Fruit fly (Drosophila melanogaster) whole organism, embryonic: ENCODE measurements around the gene Dup99B.
A peak's percentile ranks its signal among the peaks of the same experiment; 100 is the strongest.

Experiments used
- CG10267 ChIP-seq: fragments of 200-800 bp; sonication (Bioruptor generic); optimal IDR thresholded peaks from 2 replicates; lab custom pipeline; 2018; ENCODE audit warnings: missing biosample characterization, mild to moderate bottlenecking, missing genetic modification characterization, moderate library complexity
- CG11085 ChIP-seq: fragments of 200-800 bp; sonication (Bioruptor generic); IDR thresholded peaks from 2 replicates; pipeline ENCODE4 v1.3.6; 2022; ENCODE audit warnings: missing biosample characterization, missing genetic modification characterization
- CG12104 ChIP-seq: fragments of 200-800 bp; sonication (Bioruptor generic); optimal IDR thresholded peaks from 3 replicates; lab custom pipeline; 2016; ENCODE audit warnings: missing biosample characterization, missing genetic modification characterization
- CG14667 ChIP-seq: fragments of 200-800 bp; sonication (Bioruptor generic); IDR thresholded peaks from 2 replicates; pipeline ENCODE4 v1.3.6; 2022; ENCODE audit warnings: missing biosample characterization, missing genetic modification characterization
- CG15601 ChIP-seq: fragments of 200-800 bp; sonication (Bioruptor generic); optimal IDR thresholded peaks from 3 replicates; lab custom pipeline; 2019; ENCODE audit warnings: missing biosample characterization, mild to moderate bottlenecking, missing genetic modification characterization, moderate library complexity
- CG1602 ChIP-seq: fragments of 200-800 bp; sonication (Bioruptor generic); optimal IDR thresholded peaks from 3 replicates; lab custom pipeline; 2016; ENCODE audit warnings: missing biosample characterization, missing genetic modification characterization
- CG17359 ChIP-seq: fragments of 200-800 bp; sonication (Bioruptor generic); optimal IDR thresholded peaks from 3 replicates; lab custom pipeline; 2018; ENCODE audit warnings: missing biosample characterization, mild to moderate bottlenecking, missing genetic modification characterization, moderate library complexity
- CG2889 ChIP-seq: fragments of 200-800 bp; sonication (Bioruptor generic); IDR thresholded peaks from 3 replicates; pipeline ENCODE4 v1.3.6; 2022; ENCODE audit warnings: missing biosample characterization, missing genetic modification characterization
- CG30403 ChIP-seq: fragments of 200-800 bp; sonication (Bioruptor generic); optimal IDR thresholded peaks from 3 replicates; lab custom pipeline; 2016; ENCODE audit warnings: missing biosample characterization, missing genetic modification characterization
- CG32532 ChIP-seq: fragments of 200-800 bp; sonication (Bioruptor generic); IDR thresholded peaks from 2 replicates; pipeline ENCODE4 v1.3.6; 2022; ENCODE audit warnings: missing biosample characterization, missing genetic modification characterization
- CG33557 ChIP-seq: fragments of 200-800 bp; sonication (Bioruptor generic); optimal IDR thresholded peaks from 2 replicates; lab custom pipeline; 2019; ENCODE audit warnings: missing biosample characterization, mild to moderate bottlenecking, missing genetic modification characterization, moderate library complexity
- CG6813 ChIP-seq: fragments of 200-800 bp; sonication (Bioruptor generic); optimal IDR thresholded peaks from 2 replicates; lab custom pipeline; 2017; ENCODE audit warnings: missing biosample characterization, missing genetic modification characterization, mild to moderate bottlenecking, moderate library complexity, missing genetic modification reagents
- CG7357 ChIP-seq: fragments of 200-800 bp; sonication (Bioruptor generic); IDR thresholded peaks from 3 replicates; pipeline ENCODE4 v1.3.6; 2022; ENCODE audit warnings: missing biosample characterization, missing genetic modification characterization
- CG7963 ChIP-seq: fragments of 200-800 bp; sonication (Bioruptor generic); IDR thresholded peaks from 3 replicates; pipeline ENCODE4 v1.3.6; 2022; ENCODE audit warnings: missing biosample characterization, missing genetic modification characterization; ENCODE audit not compliant: partially characterized antibody
- CoRest ChIP-seq: fragments of 200-800 bp; sonication (Bioruptor generic); optimal IDR thresholded peaks from 3 replicates; lab custom pipeline; 2018; ENCODE audit warnings: missing biosample characterization, mild to moderate bottlenecking, missing genetic modification characterization, moderate library complexity
- Doc3 ChIP-seq: fragments of 200-800 bp; sonication (Bioruptor generic); IDR thresholded peaks from 3 replicates; pipeline ENCODE4 v1.3.6; 2022; ENCODE audit warnings: missing biosample characterization, missing genetic modification characterization; ENCODE audit not compliant: partially characterized antibody
- Dref ChIP-seq: fragments of 200-800 bp; sonication (Bioruptor generic); IDR thresholded peaks from 2 replicates; pipeline ENCODE4 v1.3.6; 2022; ENCODE audit warnings: missing biosample characterization, missing genetic modification characterization
- E2f2 ChIP-seq: fragments of 200-800 bp; sonication (Bioruptor generic); IDR thresholded peaks from 2 replicates; pipeline ENCODE4 v1.3.6; 2022; ENCODE audit warnings: missing biosample characterization, missing genetic modification characterization
- H15 ChIP-seq: fragments of 200-800 bp; sonication (Bioruptor generic); IDR thresholded peaks from 3 replicates; pipeline ENCODE4 v1.3.6; 2022; ENCODE audit warnings: missing biosample characterization, missing genetic modification characterization
- Hand ChIP-seq: fragments of 200-800 bp; sonication (Bioruptor generic); optimal IDR thresholded peaks from 2 replicates; lab custom pipeline; 2017; ENCODE audit warnings: mild to moderate bottlenecking, missing biosample characterization, missing genetic modification reagents, missing genetic modification characterization
- Kr ChIP-seq: fragments of 200-800 bp; sonication (Bioruptor generic); optimal IDR thresholded peaks from 2 replicates; lab custom pipeline; 2017; ENCODE audit warnings: missing biosample characterization, mild to moderate bottlenecking, missing genetic modification characterization
- Lhr ChIP-seq: fragments of 200-800 bp; sonication (Bioruptor generic); optimal IDR thresholded peaks from 3 replicates; lab custom pipeline; 2017; ENCODE audit warnings: mild to moderate bottlenecking, missing biosample characterization, missing genetic modification reagents, missing genetic modification characterization
- MBD-R2 ChIP-seq: fragments of 200-800 bp; sonication (Bioruptor generic); IDR thresholded peaks from 2 replicates; pipeline ENCODE4 v1.3.6; 2022; ENCODE audit warnings: missing biosample characterization, missing genetic modification characterization
- Med ChIP-seq: fragments of 200-800 bp; sonication (Bioruptor generic); peaks from one replicate; lab custom pipeline; 2016; ENCODE audit warnings: missing biosample characterization, missing genetic modification characterization, mild to moderate bottlenecking, inconsistent platforms, moderate library complexity
- Sin3A ChIP-seq: fragments of >200 bp; optimal IDR thresholded peaks from 2 replicates; lab custom pipeline; 2018
- Usf ChIP-seq: fragments of 200-800 bp; sonication (Bioruptor generic); optimal IDR thresholded peaks from 2 replicates; lab custom pipeline; 2017; ENCODE audit warnings: missing genotype, missing biosample characterization, missing genetic modification characterization
- chif ChIP-seq, 2 experiments: fragments of 200-800 bp; sonication (Bioruptor generic); optimal IDR thresholded peaks; 3 replicates each; lab custom pipeline; 2016; ENCODE audit warnings: missing biosample characterization in 2 of 2, missing genetic modification characterization in 2 of 2
- chinmo ChIP-seq: fragments of 200-800 bp; sonication (Bioruptor generic); IDR thresholded peaks from 4 replicates; pipeline ENCODE4 v1.3.6; 2022; ENCODE audit warnings: missing biosample characterization, missing genetic modification characterization; ENCODE audit not compliant: partially characterized antibody
- chn ChIP-seq: fragments of 200-800 bp; sonication (Bioruptor generic); optimal IDR thresholded peaks from 2 replicates; lab custom pipeline; 2016; ENCODE audit warnings: missing biosample characterization, missing genetic modification characterization
- gce ChIP-seq: fragments of 200-800 bp; sonication (Bioruptor generic); IDR thresholded peaks from 3 replicates; pipeline ENCODE4 v1.3.6; 2022; ENCODE audit warnings: missing biosample characterization, missing genetic modification characterization
- grau ChIP-seq: fragments of 200-800 bp; optimal IDR thresholded peaks from 3 replicates; lab custom pipeline; 2019; ENCODE audit warnings: missing biosample characterization, mild to moderate bottlenecking, missing genetic modification characterization, moderate library complexity
- grn ChIP-seq: fragments of 200-800 bp; sonication (Bioruptor generic); optimal IDR thresholded peaks from 3 replicates; lab custom pipeline; 2017; ENCODE audit warnings: missing biosample characterization, missing genetic modification characterization
- hbn ChIP-seq: fragments of 200-800 bp; sonication (Bioruptor generic); IDR thresholded peaks from 2 replicates; pipeline ENCODE4 v1.3.6; 2022; ENCODE audit warnings: missing biosample characterization, missing genetic modification characterization; ENCODE audit not compliant: partially characterized antibody
- ind ChIP-seq: fragments of 200-800 bp; sonication (Bioruptor generic); optimal IDR thresholded peaks from 3 replicates; lab custom pipeline; 2016; ENCODE audit warnings: missing biosample characterization, missing genetic modification characterization
- insv ChIP-seq, 2 experiments: fragments of 200-800 bp; sonication (Bioruptor generic); optimal IDR thresholded peaks; 3 replicates each; lab custom pipeline; 2016 to 2018; ENCODE audit warnings: missing biosample characterization in 2 of 2, missing genetic modification characterization in 2 of 2
- kah ChIP-seq: fragments of 200-800 bp; sonication (Bioruptor generic); optimal IDR thresholded peaks from 2 replicates; lab custom pipeline; 2018; ENCODE audit warnings: missing biosample characterization, mild to moderate bottlenecking, missing genetic modification characterization
- lab ChIP-seq: fragments of 200-800 bp; sonication (Bioruptor generic); optimal IDR thresholded peaks from 3 replicates; lab custom pipeline; 2017; ENCODE audit warnings: missing biosample characterization, missing genetic modification characterization, mild to moderate bottlenecking, moderate library complexity, missing genetic modification reagents
- nmo ChIP-seq: fragments of 200-800 bp; sonication (Bioruptor generic); optimal IDR thresholded peaks from 2 replicates; lab custom pipeline; 2018; ENCODE audit warnings: missing biosample characterization, mild to moderate bottlenecking, missing genetic modification characterization, moderate library complexity
- oc ChIP-seq: fragments of 200-800 bp; sonication (Bioruptor generic); optimal IDR thresholded peaks from 2 replicates; lab custom pipeline; 2018; ENCODE audit warnings: missing biosample characterization, mild to moderate bottlenecking, missing genetic modification characterization, moderate library complexity
- pfk ChIP-seq: fragments of 200-800 bp; sonication (Bioruptor generic); optimal IDR thresholded peaks from 2 replicates; lab custom pipeline; 2018; ENCODE audit warnings: missing biosample characterization, mild to moderate bottlenecking, missing genetic modification characterization, moderate library complexity
- prd ChIP-seq, 3 experiments: fragments of >200 bp in 2 of 3; fragments of 200-800 bp in 1 of 3; sonication (Bioruptor generic) in 1 of 3; optimal IDR thresholded peaks in 2 of 3; IDR thresholded peaks in 1 of 3; 2 replicates in 2 of 3; 3 replicates in 1 of 3; pipeline versions ENCODE4 v1.3.6 to Lab custom; 2017 to 2022; ENCODE audit warnings: missing biosample characterization in 1 of 3, missing genetic modification characterization in 1 of 3
- psq ChIP-seq: fragments of 200-800 bp; sonication (Bioruptor generic); optimal IDR thresholded peaks from 2 replicates; lab custom pipeline; 2017; ENCODE audit warnings: missing biosample characterization, missing genetic modification characterization
- row ChIP-seq: fragments of 200-800 bp; sonication (Bioruptor generic); IDR thresholded peaks from 3 replicates; pipeline ENCODE4 v1.3.6; 2022; ENCODE audit warnings: missing biosample characterization, missing genetic modification characterization
- sisA ChIP-seq: fragments of 200-800 bp; sonication (Bioruptor generic); IDR thresholded peaks from 2 replicates; pipeline ENCODE4 v1.3.6; 2022; ENCODE audit warnings: missing biosample characterization, missing genetic modification characterization
- tll ChIP-seq, 2 experiments: fragments of 200-800 bp in 1 of 2; fragments of >200 bp in 1 of 2; sonication (Bioruptor generic) in 1 of 2; optimal IDR thresholded peaks; 2 replicates each; lab custom pipeline; 2017 to 2019; ENCODE audit warnings: missing biosample characterization in 2 of 2, missing genetic modification characterization in 2 of 2, mild to moderate bottlenecking in 1 of 2, moderate library complexity in 1 of 2
- zen ChIP-seq: fragments of 200-800 bp; sonication (Bioruptor generic); optimal IDR thresholded peaks from 3 replicates; lab custom pipeline; 2018; ENCODE audit warnings: missing biosample characterization, mild to moderate bottlenecking, missing genetic modification characterization, moderate library complexity

Dup99B gene

dm6 chr3R:29675333-29675732 is 39.8 kb downstream of the Dup99B start, which contains the start of the genes Bub3 and Cap-D2 (continued):
- TF ChIP-seq CG10267 = peak; percentile 65
- TF ChIP-seq grau (tag; lab: Kevin White, UChicago) = peak; percentile 69
- TF ChIP-seq Hand (GFP tag; lab: Kevin White, UChicago) = peak; percentile 22
- peak; percentile 78 for TF ChIP-seq ind (GFP tag; lab: Kevin White, UChicago)
- no peak for TF ChIP-seq CG6813 (GFP tag; lab: Kevin White, UChicago)
- peak; percentile 77 for TF ChIP-seq E2f2 (GFP tag; lab: Robert Waterston, UW)
- TF ChIP-seq lab (GFP tag; lab: Kevin White, UChicago) = peak; percentile 73
- TF ChIP-seq, all 482 proteins: peak for 300

- no peak for TF ChIP-seq zen (tag; lab: Kevin White, UChicago)
- no peak for TF ChIP-seq CoRest
- no peak for TF ChIP-seq Usf
- no peak for TF ChIP-seq prd (optimal IDR thresholded peaks at IDR 0.05; lab: Kevin White, UChicago)
- TF ChIP-seq prd (GFP tag; IDR thresholded peaks at IDR 0.05; lab: Robert Waterston, UW) = no peak
- TF ChIP-seq chif (GFP tag; optimal IDR thresholded peaks at IDR 0.05; lab: Kevin White, UChicago) = no peak
- no peak for TF ChIP-seq Dref (GFP tag; lab: Robert Waterston, UW)
- no peak for TF ChIP-seq CG32532 (GFP tag; lab: Robert Waterston, UW)
- no peak for TF ChIP-seq CG14667 (GFP tag; lab: Robert Waterston, UW)
- no peak for TF ChIP-seq CG2889 (GFP tag; lab: Robert Waterston, UW)
- TF ChIP-seq row = no peak
- TF ChIP-seq CG30403 = no peak
- no peak for TF ChIP-seq CG7963
- TF ChIP-seq sisA (GFP tag; lab: Robert Waterston, UW) = no peak
- TF ChIP-seq MBD-R2 = no peak
These were observed 43.0 kb downstream of the Dup99B start, which contains the start of gene ppk19 for dm6 chr3R:29672156-29672555. ppk19 (plus strand) TSS chr3R:29672456.

- peak in 1 of 2 experiments; percentile 17 for TF ChIP-seq insv (GFP tag; optimal IDR thresholded peaks at IDR 0.05; lab: Kevin White, UChicago)
- no peak for TF ChIP-seq CG33557 (GFP tag; lab: Kevin White, UChicago)
- TF ChIP-seq chn = no peak
- no peak for TF ChIP-seq chinmo (GFP tag; lab: Robert Waterston, UW)
- TF ChIP-seq Med (GFP tag; lab: Kevin White, UChicago) = peak; percentile 38
- TF ChIP-seq H15 (GFP tag; lab: Robert Waterston, UW) = no peak
- TF ChIP-seq psq (GFP tag; lab: Kevin White, UChicago) = no peak
- TF ChIP-seq nmo = peak; percentile 8
- TF ChIP-seq CG17359 (tag; lab: Kevin White, UChicago) = no peak
These were observed 44.0 kb downstream of the Dup99B start, which contains the start of gene Obp99a for dm6 chr3R:29671060-29671707. Obp99a (plus strand) TSS chr3R:29671657.

- no peak for TF ChIP-seq Kr (GFP tag; lab: Kevin White, UChicago)
- no peak for TF ChIP-seq CG1602 (GFP tag; lab: Kevin White, UChicago)
- TF ChIP-seq CG33557 (GFP tag; lab: Kevin White, UChicago) = no peak
- no peak for TF ChIP-seq Lhr (GFP tag; lab: Kevin White, UChicago)
- no peak for TF ChIP-seq kah (GFP tag; lab: Kevin White, UChicago)
- no peak for TF ChIP-seq oc
- TF ChIP-seq CoRest = no peak
- no peak for TF ChIP-seq CG15601 (tag; lab: Kevin White, UChicago)
- no peak for TF ChIP-seq CG12104 (GFP tag; lab: Kevin White, UChicago)
- TF ChIP-seq grn = no peak
- no peak for TF ChIP-seq gce
- no peak for TF ChIP-seq hbn (GFP tag; lab: Robert Waterston, UW)
- no peak for TF ChIP-seq CG11085 (GFP tag; lab: Robert Waterston, UW)
- TF ChIP-seq pfk (GFP tag; lab: Kevin White, UChicago) = no peak
- no peak for TF ChIP-seq tll (GFP tag; optimal IDR thresholded peaks at IDR 0.05; lab: Kevin White, UChicago)
- no peak for TF ChIP-seq Doc3 (GFP tag; lab: Robert Waterston, UW)
- TF ChIP-seq CG7357 (GFP tag; lab: Robert Waterston, UW) = no peak
- no peak for TF ChIP-seq Sin3A
These were observed 46.4 kb downstream of the Dup99B start, which contains the start of the genes ppk20 and ppk30 for dm6 chr3R:29668777-29669176. ppk20 (minus strand) TSS chr3R:29668877. ppk30 (plus strand) TSS chr3R:29669149.
